In genomic region chr2L:14688922-14689711, dm6 we compare ENCODE assay signal across 2 fruit fly cellular contexts.
TF ChIP-seq lines count a peak whose summit lies in the region.

osp (minus strand) TSS chr2L:14689340.

TF ChIP-seq in whole organism, embryonic, 481 proteins besides CTCF, POLR2A, EP300 and RAD21 (continued from another document and continues in another):
- TF ChIP-seq CG4328 (GFP tag; optimal IDR thresholded peaks at IDR 0.05; lab: Kevin White, UChicago): peak; percentile 81
- peak; percentile 99 for TF ChIP-seq lab (GFP tag; optimal IDR thresholded peaks at IDR 0.05; lab: Kevin White, UChicago)
- TF ChIP-seq D19B (GFP tag; optimal IDR thresholded peaks at IDR 0.05; lab: Kevin White, UChicago): peak; percentile 92
- peak; percentile 99 for TF ChIP-seq CG12391 (tag; optimal IDR thresholded peaks at IDR 0.05; lab: Kevin White, UChicago)
- peak; percentile 97 for TF ChIP-seq CG13894 (tag; optimal IDR thresholded peaks at IDR 0.05; lab: Kevin White, UChicago)
- TF ChIP-seq Adf1 (GFP tag; IDR thresholded peaks at IDR 0.05; lab: Robert Waterston, UW): peak; percentile 86
- peak; percentile 98 for TF ChIP-seq zfh1 (GFP tag; IDR thresholded peaks at IDR 0.05; lab: Robert Waterston, UW)
- peak; percentile 99 for TF ChIP-seq Fer3 (tag; optimal IDR thresholded peaks at IDR 0.05; lab: Kevin White, UChicago)
- peak; percentile 93 for TF ChIP-seq CG9437 (GFP tag; optimal IDR thresholded peaks at IDR 0.05; lab: Kevin White, UChicago)
- TF ChIP-seq CG17359 (tag; optimal IDR thresholded peaks at IDR 0.05; lab: Kevin White, UChicago): peak; percentile 99
- TF ChIP-seq CG2120 (GFP tag; optimal IDR thresholded peaks at IDR 0.05; lab: Kevin White, UChicago): peak; percentile 96
- peak; percentile 92 for TF ChIP-seq jing (GFP tag; optimal IDR thresholded peaks at IDR 0.05; lab: Kevin White, UChicago)
- peak; percentile 91 for TF ChIP-seq dati (GFP tag; IDR thresholded peaks at IDR 0.05; lab: Robert Waterston, UW)
- no peak; the same call in 1 of the 2 replicates for TF ChIP-seq Dip2 (GFP tag; IDR thresholded peaks at IDR 0.05; lab: Robert Waterston, UW)
- peak; percentile 97 for TF ChIP-seq CG1529 (GFP tag; optimal IDR thresholded peaks at IDR 0.05; lab: Kevin White, UChicago)
- TF ChIP-seq fu2 (GFP tag; optimal IDR thresholded peaks at IDR 0.05; lab: Kevin White, UChicago): peak; percentile 41
- TF ChIP-seq CG30020 (tag; optimal IDR thresholded peaks at IDR 0.05; lab: Kevin White, UChicago): peak; percentile 91
- TF ChIP-seq CG10959 (GFP tag; IDR thresholded peaks at IDR 0.05; lab: Robert Waterston, UW): peak; percentile 96
- peak; percentile 31 for TF ChIP-seq pzg (GFP tag; optimal IDR thresholded peaks at IDR 0.05; lab: Kevin White, UChicago)
- peak; percentile 96 for TF ChIP-seq Six4 (GFP tag; optimal IDR thresholded peaks at IDR 0.05; lab: Kevin White, UChicago)
- no peak for TF ChIP-seq br (optimal IDR thresholded peaks at IDR 0.05; lab: Kevin White, UChicago)
- TF ChIP-seq Hmx (GFP tag; optimal IDR thresholded peaks at IDR 0.05; lab: Kevin White, UChicago): peak; percentile 58
- TF ChIP-seq HLHmδ (GFP tag; optimal IDR thresholded peaks at IDR 0.05; lab: Kevin White, UChicago): peak; percentile 8
- peak; percentile 98 for TF ChIP-seq wdn (GFP tag; IDR thresholded peaks at IDR 0.05; lab: Robert Waterston, UW)
- no peak for TF ChIP-seq Lpt (GFP tag; optimal IDR thresholded peaks at IDR 0.05; lab: Kevin White, UChicago)
- peak; percentile 92 for TF ChIP-seq CG15514 (GFP tag; optimal IDR thresholded peaks at IDR 0.05; lab: Kevin White, UChicago)
- TF ChIP-seq CG17912 (GFP tag; optimal IDR thresholded peaks at IDR 0.05; lab: Kevin White, UChicago): peak; percentile 71
- no peak for TF ChIP-seq dan (GFP tag; IDR thresholded peaks at IDR 0.05; lab: Robert Waterston, UW)
- TF ChIP-seq Dfd (GFP tag; optimal IDR thresholded peaks at IDR 0.05; lab: Kevin White, UChicago): peak in 1 of 2 experiments; percentile 23
- TF ChIP-seq chif (GFP tag; optimal IDR thresholded peaks at IDR 0.05; lab: Kevin White, UChicago): peak; percentile 50 to 79
- TF ChIP-seq Nf-YC (tag; optimal IDR thresholded peaks at IDR 0.05; lab: Kevin White, UChicago): peak; percentile 89
- peak; percentile 99 for TF ChIP-seq CG32767 (GFP tag; IDR thresholded peaks at IDR 0.05; lab: Robert Waterston, UW)
- TF ChIP-seq usp (GFP tag; optimal IDR thresholded peaks at IDR 0.05; lab: Kevin White, UChicago): no peak
- TF ChIP-seq trem (tag; optimal IDR thresholded peaks at IDR 0.05; lab: Kevin White, UChicago): peak; percentile 97
- TF ChIP-seq CG5180 (GFP tag; optimal IDR thresholded peaks at IDR 0.05; lab: Kevin White, UChicago): peak; percentile 91
- TF ChIP-seq bigmax (GFP tag; optimal IDR thresholded peaks at IDR 0.05; lab: Kevin White, UChicago): peak; percentile 60
- peak; percentile 93 for TF ChIP-seq lilli (GFP tag; optimal IDR thresholded peaks at IDR 0.05; lab: Kevin White, UChicago)
- TF ChIP-seq danr (GFP tag; IDR thresholded peaks at IDR 0.05; lab: Robert Waterston, UW): peak; percentile 97
- TF ChIP-seq mld (GFP tag; IDR thresholded peaks at IDR 0.05; lab: Robert Waterston, UW; ENCODE audit: partially characterized antibody): no peak
- peak; percentile 88 for TF ChIP-seq CkIIα-i1 (GFP tag; IDR thresholded peaks at IDR 0.05; lab: Robert Waterston, UW)
- peak; percentile 98 for TF ChIP-seq CG11247 (GFP tag; IDR thresholded peaks at IDR 0.05; lab: Robert Waterston, UW)
- peak; percentile 98 for TF ChIP-seq Asciz (GFP tag; optimal IDR thresholded peaks at IDR 0.05; lab: Kevin White, UChicago)
- TF ChIP-seq Chrac-16 (GFP tag; optimal IDR thresholded peaks at IDR 0.05; lab: Kevin White, UChicago): peak; percentile 96
- peak; percentile 95 for TF ChIP-seq CG18764 (GFP tag; optimal IDR thresholded peaks at IDR 0.05; lab: Kevin White, UChicago)
- peak; percentile 81 for TF ChIP-seq crol (GFP tag; IDR thresholded peaks at IDR 0.05; lab: Robert Waterston, UW)
- peak; percentile 81 for TF ChIP-seq corto (GFP tag; optimal IDR thresholded peaks at IDR 0.05; lab: Kevin White, UChicago)
- peak; percentile 68; the same call in 2 of the 3 replicates for TF ChIP-seq Opbp (GFP tag; IDR thresholded peaks at IDR 0.05; lab: Robert Waterston, UW; ENCODE audit: partially characterized antibody)
- peak; percentile 70 for TF ChIP-seq CG1792 (GFP tag; optimal IDR thresholded peaks at IDR 0.05; lab: Kevin White, UChicago)
- peak; percentile 96 for TF ChIP-seq ind (GFP tag; optimal IDR thresholded peaks at IDR 0.05; lab: Kevin White, UChicago)
- no peak for TF ChIP-seq CG16813 (GFP tag; IDR thresholded peaks at IDR 0.05; lab: Robert Waterston, UW; ENCODE audit: partially characterized antibody)
- no peak for TF ChIP-seq yki (optimal IDR thresholded peaks at IDR 0.05; lab: Kevin White, UChicago)
- TF ChIP-seq Lhr (GFP tag; optimal IDR thresholded peaks at IDR 0.05; lab: Kevin White, UChicago): peak; percentile 94
- TF ChIP-seq pb (GFP tag; optimal IDR thresholded peaks at IDR 0.05; lab: Kevin White, UChicago): peak; percentile 63
- peak; percentile 98 for TF ChIP-seq CG10267 (tag; optimal IDR thresholded peaks at IDR 0.05; lab: Kevin White, UChicago)
- peak; percentile 97 for TF ChIP-seq Hr3 (GFP tag; optimal IDR thresholded peaks at IDR 0.05; lab: Kevin White, UChicago)
- peak; percentile 95 for TF ChIP-seq CG9215 (GFP tag; IDR thresholded peaks at IDR 0.05; lab: Robert Waterston, UW)
- TF ChIP-seq Dref (GFP tag; IDR thresholded peaks at IDR 0.05; lab: Robert Waterston, UW): no peak
- TF ChIP-seq CG3407 (GFP tag; optimal IDR thresholded peaks at IDR 0.05; lab: Kevin White, UChicago): peak; percentile 96
- peak; percentile 0 for TF ChIP-seq pfk (GFP tag; optimal IDR thresholded peaks at IDR 0.05; lab: Kevin White, UChicago)
- peak; percentile 94 for TF ChIP-seq lbe (GFP tag; optimal IDR thresholded peaks at IDR 0.05; lab: Kevin White, UChicago)
- peak; percentile 18 for TF ChIP-seq btn (GFP tag; optimal IDR thresholded peaks at IDR 0.05; lab: Kevin White, UChicago)
- no peak for TF ChIP-seq h (optimal IDR thresholded peaks at IDR 0.05; lab: Kevin White, UChicago)
- peak; percentile 97 for TF ChIP-seq az2 (GFP tag; optimal IDR thresholded peaks at IDR 0.05; lab: Kevin White, UChicago)
- TF ChIP-seq CG5245 (GFP tag; optimal IDR thresholded peaks at IDR 0.05; lab: Kevin White, UChicago): peak; percentile 96
- TF ChIP-seq CG30431 (GFP tag; optimal IDR thresholded peaks at IDR 0.05; lab: Kevin White, UChicago): peak; percentile 81
- peak; percentile 96 for TF ChIP-seq CG7271 (tag; optimal IDR thresholded peaks at IDR 0.05; lab: Kevin White, UChicago)

TF ChIP-seq in whole organism, prepupa, 60 proteins besides CTCF, POLR2A, EP300 and RAD21 (continued from another document):
- TF ChIP-seq CG7368 (GFP tag; optimal IDR thresholded peaks at IDR 0.05; lab: Kevin White, UChicago): peak; percentile 97
- TF ChIP-seq CG6163 (GFP tag; IDR thresholded peaks at IDR 0.05; lab: Robert Waterston, UW): peak; percentile 99
- TF ChIP-seq cyc (GFP tag; optimal IDR thresholded peaks at IDR 0.05; lab: Kevin White, UChicago): peak; percentile 96
- TF ChIP-seq fd59A (GFP tag; optimal IDR thresholded peaks at IDR 0.05; lab: Kevin White, UChicago): peak; percentile 97
- TF ChIP-seq vri (GFP tag; optimal IDR thresholded peaks at IDR 0.05; lab: Kevin White, UChicago): peak; percentile 86
- peak; percentile 99 for TF ChIP-seq CG10631 (GFP tag; optimal IDR thresholded peaks at IDR 0.05; lab: Kevin White, UChicago)
- TF ChIP-seq Smox (GFP tag; optimal IDR thresholded peaks at IDR 0.05; lab: Kevin White, UChicago): peak; percentile 94
- TF ChIP-seq CG15336 (GFP tag; IDR thresholded peaks at IDR 0.05; lab: Robert Waterston, UW): peak; percentile 100
